Worm (Caenorhabditis elegans) whole organism, midembryonic: ENCODE measurements around the gene R05D8.9.

Experiments used
- T22C8.4 ChIP-seq: fragments of 200-800 bp; sonication (Bioruptor generic); IDR thresholded peaks from 2 replicates; pipeline ENCODE4 v1.3.6; 2022; ENCODE audit warnings: missing genetic modification characterization, missing compliant biosample characterization
- cog-1 ChIP-seq: sonication (generic microtip); optimal IDR thresholded peaks from 2 replicates; lab custom pipeline; 2016; ENCODE audit warnings: missing genetic modification characterization, missing compliant biosample characterization
- flt-1 ChIP-seq: fragments of 200-800 bp; sonication (Bioruptor generic); IDR thresholded peaks from 2 replicates; pipeline ENCODE4 v1.3.6; 2022; ENCODE audit warnings: missing genetic modification characterization, missing compliant biosample characterization
- klf-2 ChIP-seq: fragments of 200-800 bp; sonication (Bioruptor generic); conservative IDR thresholded peaks from 2 replicates; pipeline ENCODE4 v1.3.6; 2022; ENCODE audit warnings: missing genetic modification reagents, missing genetic modification characterization, missing compliant biosample characterization
- med-1 ChIP-seq: sonication (generic microtip); optimal IDR thresholded peaks from 2 replicates; lab custom pipeline; 2017; ENCODE audit warnings: missing genetic modification characterization, mild to moderate bottlenecking, missing compliant biosample characterization, antibody characterized with exemption, missing genetic modification reagents; ENCODE audit not compliant: insufficient read depth
- ref-1 ChIP-seq: fragments of 200-800 bp; sonication (Bioruptor generic); conservative IDR thresholded peaks from 2 replicates; pipeline ENCODE4 v1.3.6; 2022; ENCODE audit warnings: missing genetic modification reagents, missing genetic modification characterization, missing compliant biosample characterization
- tab-1 ChIP-seq: fragments of 200-800 bp; sonication (Bioruptor generic); IDR thresholded peaks from 2 replicates; pipeline ENCODE4 v1.3.6; 2022; ENCODE audit warnings: missing genetic modification characterization, missing compliant biosample characterization
- ztf-23 ChIP-seq: fragments of 200-800 bp; sonication (Bioruptor generic); IDR thresholded peaks from 2 replicates; pipeline ENCODE4 v1.3.6; 2022; ENCODE audit warnings: missing genetic modification reagents, missing genetic modification characterization, missing compliant biosample characterization
- ztf-29 ChIP-seq: fragments of 200-800 bp; sonication (Bioruptor generic); IDR thresholded peaks from 2 replicates; pipeline ENCODE4 v1.3.6; 2022; ENCODE audit warnings: missing genetic modification reagents, missing genetic modification characterization, missing compliant biosample characterization

The R05D8.9 gene

ce11 chrV:2718688-2719185 is 48.6 kb downstream of the R05D8.9 start, which contains the start of gene srt-29:
srt-29 (minus strand) TSS chrV:2719135.
- no peak for TF ChIP-seq T22C8.4
- no peak for TF ChIP-seq ref-1 (GFP tag; lab: Robert Waterston, UW)
- TF ChIP-seq ztf-29 (GFP tag; lab: Robert Waterston, UW): no peak
- TF ChIP-seq flt-1 (GFP tag; lab: Robert Waterston, UW): no peak
- no peak for TF ChIP-seq tab-1 (GFP tag; lab: Robert Waterston, UW)
- TF ChIP-seq cog-1: no peak
- TF ChIP-seq klf-2: no peak
- TF ChIP-seq ztf-23 (GFP tag; lab: Robert Waterston, UW): no peak
- no peak for TF ChIP-seq med-1 (GFP tag; lab: Kevin White, UChicago)

ce11 chrV:2716933-2717332 is 50.4 kb downstream of the R05D8.9 start:
- TF ChIP-seq ref-1 (GFP tag; lab: Robert Waterston, UW): no peak
- TF ChIP-seq flt-1 (GFP tag; lab: Robert Waterston, UW): no peak
- TF ChIP-seq med-1 (GFP tag; lab: Kevin White, UChicago): no peak
- TF ChIP-seq T22C8.4: no peak
- TF ChIP-seq klf-2: no peak
- no peak for TF ChIP-seq ztf-29 (GFP tag; lab: Robert Waterston, UW)
- TF ChIP-seq tab-1 (GFP tag; lab: Robert Waterston, UW): no peak
- no peak for TF ChIP-seq ztf-23 (GFP tag; lab: Robert Waterston, UW)
- TF ChIP-seq cog-1: no peak
